Worm (Caenorhabditis elegans) whole organism, L4 larva: Measurements from ENCODE around the gene cyp-35A3.

Experiments
- ZK546.5 ChIP-seq, 2 experiments: sonication (generic microtip); optimal IDR thresholded peaks; 2 replicates each; lab custom pipeline; 2017; ENCODE audit warnings: missing biosample characterization in 2 of 2, missing genetic modification characterization in 2 of 2
- ama-1 ChIP-seq: fragments of 150-350 bp; optimal IDR thresholded peaks from 2 replicates; lab custom pipeline; 2014; ENCODE audit warnings: inconsistent platforms, mixed read lengths
- ceh-32 ChIP-seq: sonication (generic microtip); optimal IDR thresholded peaks from 2 replicates; lab custom pipeline; 2016; ENCODE audit warnings: mild to moderate bottlenecking, missing genetic modification characterization, missing compliant biosample characterization; ENCODE audit not compliant: poor library complexity
- daf-19 ChIP-seq: fragments of 200-800 bp; sonication (Bioruptor generic); conservative IDR thresholded peaks from 2 replicates; pipeline ENCODE4 v1.3.6; 2022; ENCODE audit warnings: missing genetic modification characterization, missing compliant biosample characterization
- egl-27 ChIP-seq: sonication (generic microtip); optimal IDR thresholded peaks from 3 replicates; lab custom pipeline; 2017; ENCODE audit warnings: missing biosample characterization, missing genetic modification reagents, missing genetic modification characterization
- madf-5 ChIP-seq, 2 experiments: fragments of 200-800 bp; sonication (Bioruptor generic); IDR thresholded peaks; 2 replicates each; pipeline ENCODE4 v1.3.6; 2022; ENCODE audit warnings: missing compliant biosample characterization in 2 of 2, missing genetic modification characterization in 2 of 2
- nhr-28 ChIP-seq: fragments of 150-350 bp; optimal IDR thresholded peaks from 2 replicates; lab custom pipeline; 2014; ENCODE audit warnings: missing biosample characterization, missing genetic modification characterization
- nhr-48 ChIP-seq: sonication (generic microtip); optimal IDR thresholded peaks from 2 replicates; lab custom pipeline; 2016; ENCODE audit warnings: mild to moderate bottlenecking, missing genetic modification characterization, missing compliant biosample characterization
- nhr-76 ChIP-seq: fragments of 150-350 bp; optimal IDR thresholded peaks from 2 replicates; lab custom pipeline; 2014; ENCODE audit warnings: missing biosample characterization, missing genetic modification characterization
- pha-4 ChIP-seq, 2 experiments: fragments of 150-350 bp in 1 of 2; fragments of 200-800 bp in 1 of 2; sonication (Bioruptor generic) in 1 of 2; IDR thresholded peaks in 1 of 2; optimal IDR thresholded peaks in 1 of 2; 2 replicates each; pipeline versions ENCODE4 v1.3.6 to Lab custom; 2014 to 2022; ENCODE audit warnings: missing genetic modification characterization in 2 of 2, missing genetic modification reagents in 2 of 2, missing biosample characterization in 1 of 2, missing compliant biosample characterization in 1 of 2
- saeg-2 ChIP-seq: fragments of 200-800 bp; sonication (Bioruptor generic); IDR thresholded peaks from 2 replicates; pipeline ENCODE4 v1.3.6; 2022; ENCODE audit warnings: missing genetic modification reagents, missing genetic modification characterization, missing compliant biosample characterization
- zag-1 ChIP-seq: fragments of 150-350 bp; optimal IDR thresholded peaks from 2 replicates; lab custom pipeline; 2014; ENCODE audit warnings: missing biosample characterization, missing genetic modification characterization
- ztf-11 ChIP-seq: fragments of 150-350 bp; optimal IDR thresholded peaks from 2 replicates; lab custom pipeline; 2014; ENCODE audit warnings: missing biosample characterization, missing genetic modification characterization

DNA sequence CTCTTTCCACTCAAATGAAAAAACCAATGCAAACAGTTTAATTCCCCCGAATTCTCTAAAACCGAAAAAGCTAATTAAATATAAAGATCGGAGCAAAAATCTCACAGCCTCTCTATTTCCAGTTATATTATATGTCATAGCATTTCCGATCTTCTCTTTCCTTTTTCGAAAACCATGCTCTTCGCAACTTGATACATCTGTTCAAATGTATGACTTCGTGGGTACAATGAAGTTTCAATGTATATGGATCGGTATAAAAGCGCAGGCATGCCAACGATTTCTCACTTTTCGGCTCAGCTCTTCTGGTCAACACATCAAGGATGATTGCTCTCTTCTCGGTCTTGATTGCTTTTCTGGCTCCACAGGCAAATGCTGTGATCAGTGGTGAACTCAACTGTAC, 23.7 kb downstream of the cyp-35A3 start, which contains the start of gene phat-7:
- no peak for TF ChIP-seq ZK546.5 (tag; optimal IDR thresholded peaks at IDR 0.05; lab: Kevin White, UChicago)
- TF ChIP-seq ama-1 (lab: Kevin White, UChicago), result no peak
- no peak for TF ChIP-seq zag-1 (tag; lab: Kevin White, UChicago)
- TF ChIP-seq nhr-48 (tag; lab: Kevin White, UChicago), result no peak
- TF ChIP-seq nhr-76 (tag; lab: Kevin White, UChicago), result no peak
- no peak for TF ChIP-seq nhr-28 (tag; lab: Kevin White, UChicago)
- TF ChIP-seq ceh-32 (tag; lab: Kevin White, UChicago), result no peak
- TF ChIP-seq saeg-2, result no peak
- no peak for TF ChIP-seq madf-5 (GFP tag; IDR thresholded peaks at IDR 0.05; lab: Robert Waterston, UW)
- no peak for TF ChIP-seq ztf-11
- TF ChIP-seq daf-19 (GFP tag; lab: Robert Waterston, UW), result no peak
- TF ChIP-seq egl-27 (tag; lab: Kevin White, UChicago), result no peak
- no peak for TF ChIP-seq pha-4 (GFP tag; IDR thresholded peaks at IDR 0.05; lab: Robert Waterston, UW)
- TF ChIP-seq pha-4 (tag; optimal IDR thresholded peaks at IDR 0.05; lab: Kevin White, UChicago), result no peak
